Fruit fly (Drosophila melanogaster) whole organism, pupa: Measurements from ENCODE around the gene CG4995.

Source experiments
- CG12605 ChIP-seq: fragments of 200-800 bp; sonication (Bioruptor generic); IDR thresholded peaks from 2 replicates; pipeline ENCODE4 v1.3.6; 2022; ENCODE audit warnings: missing biosample characterization, missing genetic modification characterization
- CG4496 ChIP-seq: fragments of 200-800 bp; sonication (Bioruptor generic); IDR thresholded peaks from 3 replicates; pipeline ENCODE4 v1.3.6; 2022; ENCODE audit warnings: missing biosample characterization, missing genetic modification characterization
- CG8301 ChIP-seq: fragments of 200-800 bp; sonication (Bioruptor generic); optimal IDR thresholded peaks from 2 replicates; lab custom pipeline; 2018; ENCODE audit warnings: missing biosample characterization, mild to moderate bottlenecking, missing genetic modification characterization
- CG9948 ChIP-seq: fragments of 200-800 bp; sonication (Bioruptor generic); optimal IDR thresholded peaks from 2 replicates; lab custom pipeline; 2018; ENCODE audit warnings: missing biosample characterization, mild to moderate bottlenecking, missing genetic modification characterization, moderate library complexity
- EcR ChIP-seq: fragments of 200-800 bp; sonication (Bioruptor generic); optimal IDR thresholded peaks from 3 replicates; lab custom pipeline; 2019; ENCODE audit warnings: missing biosample characterization, missing genetic modification characterization, mild to moderate bottlenecking, moderate library complexity, missing genetic modification reagents
- Pif1A ChIP-seq: fragments of 200-800 bp; sonication (Bioruptor generic); optimal IDR thresholded peaks from 3 replicates; lab custom pipeline; 2016; ENCODE audit warnings: missing biosample characterization, missing genetic modification characterization
- Pif1B ChIP-seq: fragments of 200-800 bp; sonication (Bioruptor generic); optimal IDR thresholded peaks from 3 replicates; lab custom pipeline; 2016; ENCODE audit warnings: missing biosample characterization, missing genetic modification characterization

- TF ChIP-seq EcR, result no peak
- TF ChIP-seq CG4496, result no peak
- TF ChIP-seq CG12605, result no peak
- no peak for TF ChIP-seq Pif1A
- TF ChIP-seq Pif1B, result no peak
- TF ChIP-seq CG8301 (tag; lab: Kevin White, UChicago), result no peak
- TF ChIP-seq CG9948 (tag; lab: Kevin White, UChicago), result no peak
These were observed 40.3 kb downstream of the CG4995 start, which contains the start of the genes Cand1 and pim for dm6 chr2L:10362408-10363067.
